Worm (Caenorhabditis elegans) whole organism, early embryonic: ENCODE measurements around the gene cutl-1.
"Not testable (repeated sequence)": the region's sequence is repeated elsewhere in the genome, so short reads cannot be mapped to it uniquely, and the experiment has no call there.

Experiments
- B0310.2 ChIP-seq: sonication (generic microtip); optimal IDR thresholded peaks from 2 replicates; lab custom pipeline; 2016; ENCODE audit warnings: mild to moderate bottlenecking, missing genetic modification characterization, missing compliant biosample characterization
- F13C5.2 ChIP-seq: sonication (generic microtip); optimal IDR thresholded peaks from 2 replicates; lab custom pipeline; 2017; ENCODE audit warnings: mild to moderate bottlenecking, missing genetic modification characterization, inconsistent platforms, missing compliant biosample characterization
- aly-1 ChIP-seq: sonication (generic microtip); optimal IDR thresholded peaks from 2 replicates; lab custom pipeline; 2016; ENCODE audit warnings: missing genetic modification characterization, missing compliant biosample characterization
- ama-1 ChIP-seq: fragments of 150-350 bp; optimal IDR thresholded peaks from 2 replicates; lab custom pipeline; 2014
- ceh-13 ChIP-seq: fragments of 200-800 bp; sonication (Bioruptor generic); optimal IDR thresholded peaks from 2 replicates; lab custom pipeline; 2018; ENCODE audit warnings: mild to moderate bottlenecking, missing genetic modification characterization, missing compliant biosample characterization
- ceh-36 ChIP-seq: sonication (generic microtip); optimal IDR thresholded peaks from 2 replicates; lab custom pipeline; 2016; ENCODE audit warnings: missing genetic modification characterization, inconsistent platforms, missing compliant biosample characterization
- ets-7 ChIP-seq: sonication (generic microtip); optimal IDR thresholded peaks from 2 replicates; lab custom pipeline; 2016; ENCODE audit warnings: missing genotype, missing genetic modification characterization, missing compliant biosample characterization
- flt-1 ChIP-seq: fragments of 200-800 bp; sonication (Bioruptor generic); IDR thresholded peaks from 2 replicates; pipeline ENCODE4 v1.3.6; 2022; ENCODE audit warnings: missing genetic modification characterization, missing compliant biosample characterization
- hmbx-1 ChIP-seq: sonication (generic microtip); optimal IDR thresholded peaks from 2 replicates; lab custom pipeline; 2016; ENCODE audit warnings: mild to moderate bottlenecking, missing genetic modification characterization, missing compliant biosample characterization
- hmg-4 ChIP-seq: fragments of 200-800 bp; sonication (Bioruptor generic); optimal IDR thresholded peaks from 2 replicates; lab custom pipeline; 2018; ENCODE audit warnings: mild to moderate bottlenecking, missing genetic modification characterization, missing compliant biosample characterization
- hnd-1 ChIP-seq: sonication (generic microtip); optimal IDR thresholded peaks from 2 replicates; lab custom pipeline; 2016; ENCODE audit warnings: missing genetic modification characterization, missing compliant biosample characterization
- pes-1 ChIP-seq: fragments of 200-800 bp; sonication (Bioruptor generic); IDR thresholded peaks from 2 replicates; pipeline ENCODE4 v1.3.6; 2022; ENCODE audit warnings: missing genetic modification reagents, missing genetic modification characterization, missing compliant biosample characterization
- scrt-1 ChIP-seq: fragments of 200-800 bp; sonication (Bioruptor generic); IDR thresholded peaks from 2 replicates; pipeline ENCODE4 v1.3.6; 2022; ENCODE audit warnings: missing genetic modification characterization, missing compliant biosample characterization
- sea-1 ChIP-seq: fragments of 200-800 bp; sonication (Bioruptor generic); conservative IDR thresholded peaks from 2 replicates; pipeline ENCODE4 v1.3.6; 2022; ENCODE audit warnings: missing genetic modification characterization, missing compliant biosample characterization
- tbx-11 ChIP-seq: fragments of 200-800 bp; sonication (Bioruptor generic); IDR thresholded peaks from 2 replicates; pipeline ENCODE4 v1.3.6; 2022; ENCODE audit warnings: missing genetic modification characterization, missing compliant biosample characterization
- tbx-37 ChIP-seq: fragments of 200-800 bp; sonication (Bioruptor generic); conservative IDR thresholded peaks from 2 replicates; pipeline ENCODE4 v1.3.6; 2022; ENCODE audit warnings: missing genetic modification reagents, missing genetic modification characterization, missing compliant biosample characterization
- tra-4 ChIP-seq: sonication (generic microtip); optimal IDR thresholded peaks from 2 replicates; lab custom pipeline; 2017; ENCODE audit warnings: missing genetic modification characterization, missing compliant biosample characterization

Gene cutl-1

ce11 chrV:13406032-13406431, at the start of gene cutl-1:
Gene cutl-1, minus strand, starts transcription at chrV:13406114.
- no peak for TF ChIP-seq B0310.2 (tag; lab: Kevin White, UChicago)
- TF ChIP-seq tbx-11 (GFP tag; lab: Robert Waterston, UW) = no peak
- TF ChIP-seq tbx-37 (GFP tag; lab: Robert Waterston, UW) = no peak
- no peak for TF ChIP-seq ama-1
- TF ChIP-seq hmg-4 (GFP tag; lab: Kevin White, UChicago) = no peak
- TF ChIP-seq sea-1 (GFP tag; lab: Robert Waterston, UW) = no peak
- no peak for TF ChIP-seq tra-4 (tag; lab: Kevin White, UChicago)
- no peak for TF ChIP-seq ceh-13 (GFP tag; lab: Kevin White, UChicago)
- TF ChIP-seq ceh-36 (tag; lab: Kevin White, UChicago) = no peak
- no peak for TF ChIP-seq ets-7 (tag; lab: Kevin White, UChicago)
- no peak for TF ChIP-seq F13C5.2 (tag; lab: Kevin White, UChicago)
- no peak for TF ChIP-seq flt-1 (GFP tag; lab: Robert Waterston, UW)
- TF ChIP-seq pes-1 = no peak

- TF ChIP-seq hmbx-1 (no peak), flt-1 (GFP tag; lab: Robert Waterston, UW) (no peak), aly-1 (tag; lab: Kevin White, UChicago) (no peak), tra-4 (tag; lab: Kevin White, UChicago) (no peak), F13C5.2 (tag; lab: Kevin White, UChicago) (no peak), pes-1 (no peak), hmg-4 (GFP tag; lab: Kevin White, UChicago) (no peak), scrt-1 (GFP tag; lab: Robert Waterston, UW) (no peak), ets-7 (tag; lab: Kevin White, UChicago) (no peak), sea-1 (GFP tag; lab: Robert Waterston, UW) (no peak), tbx-11 (GFP tag; lab: Robert Waterston, UW) (no peak), ceh-36 (tag; lab: Kevin White, UChicago) (no peak), tbx-37 (GFP tag; lab: Robert Waterston, UW) (no peak), hnd-1 (tag; lab: Kevin White, UChicago) (no peak), B0310.2 (tag; lab: Kevin White, UChicago) (no peak), ceh-13 (GFP tag; lab: Kevin White, UChicago) (no peak), ama-1 (no peak)
Measured at ce11 chrV:13455448-13455847, 49.5 kb upstream of the cutl-1 start, which contains the start of gene lurp-3. Gene lurp-3, plus strand, starts transcription at chrV:13455748.

ce11 chrV:13453334-13453733, 47.4 kb upstream of the cutl-1 start, which contains the start of gene lurp-2:
Gene lurp-2, plus strand, starts transcription at chrV:13453634.
- TF ChIP-seq B0310.2 (tag; lab: Kevin White, UChicago) (no peak), aly-1 (tag; lab: Kevin White, UChicago) (no peak), tbx-11 (GFP tag; lab: Robert Waterston, UW) (no peak), scrt-1 (GFP tag; lab: Robert Waterston, UW) (no peak), ets-7 (tag; lab: Kevin White, UChicago) (no peak), hmg-4 (GFP tag; lab: Kevin White, UChicago) (no peak), F13C5.2 (tag; lab: Kevin White, UChicago) (no peak), hmbx-1 (no peak), tbx-37 (GFP tag; lab: Robert Waterston, UW) (no peak), ama-1 (no peak), ceh-13 (GFP tag; lab: Kevin White, UChicago) (no peak), pes-1 (no peak)

DNA sequence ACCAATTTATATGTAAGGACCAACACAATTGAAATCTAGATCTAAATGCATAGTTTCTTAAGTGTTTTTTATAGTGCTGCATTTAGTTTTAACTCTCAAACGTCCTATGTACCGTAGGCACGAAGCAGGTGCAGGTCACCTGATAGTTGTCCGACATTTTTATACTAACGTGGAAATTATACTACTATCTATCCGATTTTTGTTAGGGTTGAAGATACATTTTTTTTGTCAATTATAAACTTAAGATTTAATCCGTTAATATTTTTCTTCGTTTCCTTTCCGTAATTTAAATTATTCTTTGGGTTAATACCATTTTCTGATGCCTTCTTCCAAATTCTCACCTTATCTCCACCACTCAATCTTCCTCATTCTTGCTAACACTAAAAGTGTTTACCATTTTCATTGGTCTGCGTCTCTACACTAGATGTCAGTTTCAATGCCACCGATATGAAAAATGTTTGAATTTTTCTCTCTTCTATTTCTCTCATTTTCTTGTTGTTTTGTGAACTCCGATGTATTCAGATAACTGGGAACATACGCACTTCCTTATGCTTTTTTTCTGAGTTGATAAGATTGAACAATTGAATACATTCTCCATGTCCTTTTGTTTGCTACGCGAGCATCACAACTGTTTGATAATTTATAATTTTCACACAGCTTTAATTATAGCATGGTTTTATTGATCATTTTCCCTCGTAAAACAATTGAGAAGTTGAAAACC, 39.5 kb upstream of the cutl-1 start, which contains the start of gene Y2H9A.4:
Gene Y2H9A.4, plus strand, starts transcription at position 671 of the 721 bp plus-strand sequence.
- no peak for TF ChIP-seq sea-1 (GFP tag; lab: Robert Waterston, UW)
- TF ChIP-seq tbx-37 (GFP tag; lab: Robert Waterston, UW) = no peak
- TF ChIP-seq hmg-4 (GFP tag; lab: Kevin White, UChicago) = no peak
- no peak for TF ChIP-seq tra-4 (tag; lab: Kevin White, UChicago)
- no peak for TF ChIP-seq flt-1 (GFP tag; lab: Robert Waterston, UW)
- no peak for TF ChIP-seq hnd-1 (tag; lab: Kevin White, UChicago)
- no peak for TF ChIP-seq scrt-1 (GFP tag; lab: Robert Waterston, UW)
- no peak for TF ChIP-seq ceh-13 (GFP tag; lab: Kevin White, UChicago)
- TF ChIP-seq F13C5.2 (tag; lab: Kevin White, UChicago) = no peak
- no peak for TF ChIP-seq ceh-36 (tag; lab: Kevin White, UChicago)
- TF ChIP-seq B0310.2 (tag; lab: Kevin White, UChicago) = no peak
- no peak for TF ChIP-seq hmbx-1

DNA sequence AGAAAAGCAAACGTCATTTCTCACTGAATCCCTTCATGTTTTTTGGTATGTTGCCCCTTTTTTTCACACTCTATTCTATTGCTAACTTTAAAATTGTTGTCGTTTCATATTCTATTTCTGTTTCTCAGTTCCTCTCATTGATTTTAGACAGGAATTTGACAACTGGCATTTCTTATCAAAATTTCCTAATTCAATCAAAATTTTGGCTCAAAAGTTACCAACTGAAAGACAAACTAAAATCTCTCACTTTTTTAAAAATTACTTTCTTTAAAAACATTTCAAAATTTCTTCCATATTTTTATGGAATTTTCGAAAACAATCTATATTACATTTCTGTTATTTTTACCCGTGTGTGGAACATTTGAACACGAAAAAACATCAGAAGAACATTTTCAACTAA, 37.6 kb upstream of the cutl-1 start, which contains the start of gene Y2H9A.6:
Gene Y2H9A.6, plus strand, starts transcription at position 301 of the 400 bp plus-strand sequence.
- TF ChIP-seq hmg-4 (GFP tag; lab: Kevin White, UChicago); scrt-1 (GFP tag; lab: Robert Waterston, UW); tbx-37 (GFP tag; lab: Robert Waterston, UW): not testable (repeated sequence)

DNA sequence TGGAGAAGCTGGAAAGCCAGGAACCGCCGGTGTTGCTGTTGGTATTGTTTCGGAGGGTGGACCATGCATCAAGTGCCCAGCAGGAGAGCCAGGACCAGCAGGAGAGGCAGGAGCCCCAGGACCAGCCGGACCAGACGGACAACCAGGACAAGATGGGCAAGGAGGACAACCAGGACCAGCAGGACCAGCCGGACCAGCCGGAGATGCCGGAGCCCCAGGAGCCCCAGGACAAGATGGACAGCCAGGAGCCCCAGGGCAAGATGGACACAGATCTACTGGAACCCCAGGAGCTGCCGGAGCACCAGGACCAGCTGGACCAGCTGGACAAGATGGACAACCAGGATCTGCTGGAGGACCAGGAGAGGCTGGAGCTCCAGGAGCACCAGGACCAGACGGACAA, 36.9 kb upstream of the cutl-1 start:
- no peak for TF ChIP-seq ets-7 (tag; lab: Kevin White, UChicago)
- no peak for TF ChIP-seq hmbx-1
- no peak for TF ChIP-seq tra-4 (tag; lab: Kevin White, UChicago)
- no peak for TF ChIP-seq ceh-36 (tag; lab: Kevin White, UChicago)
- TF ChIP-seq pes-1 = no peak
- no peak for TF ChIP-seq flt-1 (GFP tag; lab: Robert Waterston, UW)
- TF ChIP-seq aly-1 (tag; lab: Kevin White, UChicago) = no peak
- no peak for TF ChIP-seq tbx-37 (GFP tag; lab: Robert Waterston, UW)
- no peak for TF ChIP-seq ama-1
- TF ChIP-seq tbx-11 (GFP tag; lab: Robert Waterston, UW) = no peak
- no peak for TF ChIP-seq hmg-4 (GFP tag; lab: Kevin White, UChicago)
- no peak for TF ChIP-seq ceh-13 (GFP tag; lab: Kevin White, UChicago)
- TF ChIP-seq sea-1 (GFP tag; lab: Robert Waterston, UW) = no peak
- no peak for TF ChIP-seq F13C5.2 (tag; lab: Kevin White, UChicago)
- TF ChIP-seq scrt-1 (GFP tag; lab: Robert Waterston, UW) = no peak
- TF ChIP-seq hnd-1 (tag; lab: Kevin White, UChicago) = no peak
- TF ChIP-seq B0310.2 (tag; lab: Kevin White, UChicago) = no peak
